Worm (Caenorhabditis elegans) whole organism, L3 larva: ENCODE data around the gene Y54H5A.2.

Source experiments
- R02D3.7 ChIP-seq: fragments of 150-350 bp; optimal IDR thresholded peaks from 2 replicates; lab custom pipeline; 2014; ENCODE audit warnings: missing biosample characterization, missing genetic modification characterization
- ama-1 ChIP-seq: fragments of 150-350 bp; optimal IDR thresholded peaks from 2 replicates; lab custom pipeline; 2018
- egl-27 ChIP-seq: sonication (generic microtip); optimal IDR thresholded peaks from 4 replicates; lab custom pipeline; 2017; ENCODE audit warnings: missing biosample characterization, missing genetic modification reagents, missing genetic modification characterization
- elt-2 ChIP-seq: sonication (generic microtip); optimal IDR thresholded peaks from 2 replicates; lab custom pipeline; 2016; ENCODE audit warnings: missing genetic modification reagents, mild to moderate bottlenecking, missing genetic modification characterization, missing compliant biosample characterization
- fos-1 ChIP-seq: fragments of 150-350 bp; optimal IDR thresholded peaks from 2 replicates; lab custom pipeline; 2014; ENCODE audit warnings: missing biosample characterization, missing genetic modification characterization
- jun-1 ChIP-seq: fragments of 150-350 bp; optimal IDR thresholded peaks from 2 replicates; lab custom pipeline; 2014; ENCODE audit warnings: missing biosample characterization, missing genetic modification reagents, missing genetic modification characterization
- lin-15B ChIP-seq: fragments of 150-350 bp; optimal IDR thresholded peaks from 2 replicates; lab custom pipeline; 2014; ENCODE audit warnings: missing biosample characterization, missing genetic modification characterization
- lin-39 ChIP-seq: fragments of 150-350 bp; optimal IDR thresholded peaks from 2 replicates; lab custom pipeline; 2018; ENCODE audit warnings: missing biosample characterization, missing genetic modification reagents, missing genetic modification characterization
- nhr-11 ChIP-seq: fragments of 150-350 bp; optimal IDR thresholded peaks from 2 replicates; lab custom pipeline; 2014; ENCODE audit warnings: missing biosample characterization, missing genetic modification characterization
- nhr-237 ChIP-seq: fragments of 150-350 bp; optimal IDR thresholded peaks from 2 replicates; lab custom pipeline; 2014; ENCODE audit warnings: missing biosample characterization, missing genetic modification characterization
- pha-4 ChIP-seq: fragments of 150-350 bp; optimal IDR thresholded peaks from 2 replicates; lab custom pipeline; 2014; ENCODE audit warnings: missing biosample characterization, missing genetic modification reagents, missing genetic modification characterization
- pqm-1 ChIP-seq: fragments of 150-350 bp; optimal IDR thresholded peaks from 2 replicates; lab custom pipeline; 2017; ENCODE audit warnings: missing biosample characterization, missing genetic modification characterization, inconsistent platforms
- unc-39 ChIP-seq: sonication (generic microtip); optimal IDR thresholded peaks from 4 replicates; lab custom pipeline; 2017; ENCODE audit warnings: missing biosample characterization, missing genetic modification characterization
- ztf-4 ChIP-seq: fragments of 150-350 bp; optimal IDR thresholded peaks from 2 replicates; lab custom pipeline; 2014; ENCODE audit warnings: missing biosample characterization, missing genetic modification characterization

DNA sequence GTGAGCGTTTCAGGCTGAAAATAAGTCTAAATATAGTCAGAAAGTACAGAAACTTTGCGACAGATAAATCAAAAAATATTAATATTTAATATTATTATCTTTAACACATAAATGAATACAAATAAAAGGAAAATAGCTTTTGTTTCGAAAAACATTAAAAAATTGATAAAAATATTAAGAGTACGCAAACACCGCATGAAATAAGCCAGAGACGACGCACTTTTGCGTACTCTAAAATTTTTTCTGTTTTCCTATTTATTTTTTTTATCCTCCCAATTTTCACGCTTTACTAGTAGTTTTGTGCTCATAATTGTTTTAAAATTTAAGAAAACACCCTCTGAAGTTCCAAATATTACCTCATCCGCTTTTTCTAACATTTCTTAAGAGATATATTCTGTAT, 3.8 kb upstream of the Y54H5A.2 start, which contains the start of the genes rbm-42 and grwd-1:
- TF ChIP-seq pha-4 (tag; lab: Kevin White, UChicago), result peak; percentile 76
- TF ChIP-seq unc-39 (tag; lab: Kevin White, UChicago), result no peak
- no peak for TF ChIP-seq ama-1 (lab: Kevin White, UChicago)
- TF ChIP-seq jun-1 (tag; lab: Kevin White, UChicago), result no peak
- TF ChIP-seq nhr-11 (tag; lab: Kevin White, UChicago), result no peak
- no peak for TF ChIP-seq R02D3.7
- TF ChIP-seq pqm-1 (tag; lab: Kevin White, UChicago), result no peak
- TF ChIP-seq fos-1, result no peak
- peak; percentile 26 for TF ChIP-seq lin-15B (tag; lab: Kevin White, UChicago)
- TF ChIP-seq lin-39 (tag; lab: Kevin White, UChicago), result no peak
- no peak for TF ChIP-seq egl-27 (tag; lab: Kevin White, UChicago)
- no peak for TF ChIP-seq nhr-237 (tag; lab: Kevin White, UChicago)
- no peak for TF ChIP-seq elt-2 (tag; lab: Kevin White, UChicago)
- no peak for TF ChIP-seq ztf-4 (tag; lab: Kevin White, UChicago)
